Worm (Caenorhabditis elegans): ENCODE results near the gene Y38E10A.1.

Gene Y38E10A.1

ce11 chrII:12527947-12528346 lies 42.5 kb downstream of the Y38E10A.1 start, which contains the start of gene srx-119:
Gene srx-119, plus strand, starts transcription at chrII:12528247.
- TF ChIP-seq dao-5 (tag; optimal IDR thresholded peaks at IDR 0.05) (no peak), W03F9.2 (tag; optimal IDR thresholded peaks at IDR 0.05) (no peak), him-1 (tag; optimal IDR thresholded peaks at IDR 0.05) (no peak)

- no peak for TF ChIP-seq dao-5 (tag; optimal IDR thresholded peaks at IDR 0.05)
- TF ChIP-seq W03F9.2 (tag; optimal IDR thresholded peaks at IDR 0.05): no peak
- TF ChIP-seq him-1 (tag; optimal IDR thresholded peaks at IDR 0.05): no peak
These were observed 44.9 kb downstream of the Y38E10A.1 start, which contains the start of gene srx-118 for ce11 chrII:12525526-12525925. Gene srx-118, plus strand, starts transcription at chrII:12525826.
